Fruit fly (Drosophila melanogaster) Kc167 (cell line): Measurements from ENCODE around the gene Osi7.

Experiments
- Myc ChIP-seq: fragments of >200 bp; optimal IDR thresholded peaks from 2 replicates; lab custom pipeline; 2017; ENCODE audit warnings: missing external identifiers
- Sin3A ChIP-seq: fragments of >200 bp; optimal IDR thresholded peaks from 2 replicates; lab custom pipeline; 2018; ENCODE audit warnings: missing external identifiers
- h ChIP-seq: fragments of >200 bp; optimal IDR thresholded peaks from 3 replicates; lab custom pipeline; 2018; ENCODE audit warnings: missing external identifiers
- insv ChIP-seq: fragments of >200 bp; optimal IDR thresholded peaks from 3 replicates; lab custom pipeline; 2018; ENCODE audit warnings: missing external identifiers
- psq ChIP-seq: fragments of >200 bp; optimal IDR thresholded peaks from 2 replicates; lab custom pipeline; 2017; ENCODE audit warnings: missing external identifiers
- ttk ChIP-seq: sonication (Bioruptor generic); optimal IDR thresholded peaks from 2 replicates; lab custom pipeline; 2017; ENCODE audit warnings: missing external identifiers

The Osi7 gene

dm6 chr3R:6248694-6249093, at the start of gene Osi7:
Gene Osi7 (plus strand): TSS chr3R:6248994.
- no peak for TF ChIP-seq psq
- TF ChIP-seq Sin3A (lab: Kevin White, UChicago), result no peak
- no peak for TF ChIP-seq ttk (lab: Kevin White, UChicago)
- TF ChIP-seq h, result no peak
- no peak for TF ChIP-seq insv (lab: Kevin White, UChicago)
- no peak for TF ChIP-seq Myc (lab: Kevin White, UChicago)

dm6 chr3R:6199717-6200116, 49.1 kb upstream of the Osi7 start:
- TF ChIP-seq insv (lab: Kevin White, UChicago), result no peak
- TF ChIP-seq ttk (lab: Kevin White, UChicago), result no peak
- no peak for TF ChIP-seq Sin3A (lab: Kevin White, UChicago)
- no peak for TF ChIP-seq Myc (lab: Kevin White, UChicago)
- no peak for TF ChIP-seq h
- no peak for TF ChIP-seq psq

- no peak for TF ChIP-seq ttk (lab: Kevin White, UChicago)
- TF ChIP-seq insv (lab: Kevin White, UChicago), result no peak
- TF ChIP-seq h, result no peak
- TF ChIP-seq psq, result no peak
- no peak for TF ChIP-seq Myc (lab: Kevin White, UChicago)
- TF ChIP-seq Sin3A (lab: Kevin White, UChicago), result no peak
These were observed 45.8 kb upstream of the Osi7 start for dm6 chr3R:6203000-6203399.

dm6 chr3R:6209073-6209472, 39.7 kb upstream of the Osi7 start, which contains the start of gene Osi2:
Gene Osi2 (plus strand): TSS chr3R:6209373.
- no peak for TF ChIP-seq psq
- no peak for TF ChIP-seq ttk (lab: Kevin White, UChicago)
- TF ChIP-seq insv (lab: Kevin White, UChicago), result no peak
- TF ChIP-seq Sin3A (lab: Kevin White, UChicago), result no peak
- no peak for TF ChIP-seq Myc (lab: Kevin White, UChicago)
- no peak for TF ChIP-seq h

- TF ChIP-seq insv (lab: Kevin White, UChicago), result no peak
- no peak for TF ChIP-seq psq
- no peak for TF ChIP-seq Sin3A (lab: Kevin White, UChicago)
- no peak for TF ChIP-seq ttk (lab: Kevin White, UChicago)
- no peak for TF ChIP-seq h
- no peak for TF ChIP-seq Myc (lab: Kevin White, UChicago)
These were observed 38.3 kb upstream of the Osi7 start for dm6 chr3R:6210266-6211040.

dm6 chr3R:6211041-6211377, 37.8 kb upstream of the Osi7 start:
- no peak for TF ChIP-seq insv (lab: Kevin White, UChicago)
- TF ChIP-seq ttk (lab: Kevin White, UChicago), result no peak
- no peak for TF ChIP-seq Sin3A (lab: Kevin White, UChicago)
- no peak for TF ChIP-seq h
- no peak for TF ChIP-seq Myc (lab: Kevin White, UChicago)
- no peak for TF ChIP-seq psq

dm6 chr3R:6214227-6214626, 34.6 kb upstream of the Osi7 start:
- TF ChIP-seq ttk (lab: Kevin White, UChicago), result no peak
- TF ChIP-seq Myc (lab: Kevin White, UChicago), result no peak

dm6 chr3R:6215053-6215882, 33.5 kb upstream of the Osi7 start, which contains the start of gene Osi3:
Gene Osi3 (plus strand): TSS chr3R:6215832.
- TF ChIP-seq Myc (lab: Kevin White, UChicago) (no peak), psq (no peak), Sin3A (lab: Kevin White, UChicago) (no peak)

dm6 chr3R:6221681-6222080, 27.1 kb upstream of the Osi7 start, which contains the start of gene Osi4:
Gene Osi4 (minus strand): TSS chr3R:6221781.
- TF ChIP-seq Myc (lab: Kevin White, UChicago), result no peak
- TF ChIP-seq Sin3A (lab: Kevin White, UChicago), result no peak
- TF ChIP-seq psq, result no peak
- TF ChIP-seq insv (lab: Kevin White, UChicago), result no peak
- TF ChIP-seq h, result no peak
- no peak for TF ChIP-seq ttk (lab: Kevin White, UChicago)

- TF ChIP-seq h (no peak), insv (lab: Kevin White, UChicago) (no peak), Sin3A (lab: Kevin White, UChicago) (no peak)
These were observed 26.7 kb upstream of the Osi7 start for dm6 chr3R:6222119-6222518.

dm6 chr3R:6226156-6226555, 22.6 kb upstream of the Osi7 start:
- TF ChIP-seq ttk (lab: Kevin White, UChicago), result no peak
- TF ChIP-seq insv (lab: Kevin White, UChicago), result no peak
- no peak for TF ChIP-seq psq
- no peak for TF ChIP-seq h
- no peak for TF ChIP-seq Myc (lab: Kevin White, UChicago)
- no peak for TF ChIP-seq Sin3A (lab: Kevin White, UChicago)

dm6 chr3R:6226997-6227562, 21.7 kb upstream of the Osi7 start, which contains the start of gene Osi5:
Gene Osi5 (plus strand): TSS chr3R:6227512.
- no peak for TF ChIP-seq h
- TF ChIP-seq psq, result no peak
